Fruit fly (Drosophila melanogaster): ENCODE measurements around the gene Gr64f.

- TF ChIP-seq CTCF (optimal IDR thresholded peaks at IDR 0.05) = no peak
- no peak for TF ChIP-seq CG8478 (optimal IDR thresholded peaks at IDR 0.05)
Measured at dm6 chr3L:4055438-4055962, 19.9 kb downstream of the Gr64f start.

All from S2 (cell line).